Worm (Caenorhabditis elegans): ENCODE results near the gene Y45G5AM.6.
A peak's percentile ranks its signal among the peaks of the same experiment; 100 is the strongest.

Y45G5AM.6 gene

DNA sequence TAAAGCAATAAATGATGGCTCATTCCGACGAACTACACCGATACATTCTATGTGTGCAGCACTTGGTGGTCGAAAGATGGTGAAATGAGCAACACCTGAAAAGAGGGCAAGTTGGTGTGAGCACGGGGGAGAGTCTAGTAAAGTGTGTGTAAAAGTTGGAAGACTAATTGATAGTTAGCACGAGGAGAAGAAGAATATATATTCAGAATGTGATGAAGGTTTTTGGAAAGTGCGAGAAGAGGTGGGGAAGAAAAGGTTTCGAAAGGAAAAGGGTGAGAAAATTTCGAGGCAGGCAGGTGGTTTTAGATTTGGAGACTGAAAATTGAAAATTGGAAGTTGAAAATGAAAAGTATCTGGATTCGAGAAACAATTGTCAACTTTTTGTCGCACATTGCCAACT is at the start of gene Y45G5AM.6:
Gene Y45G5AM.6, minus strand, starts transcription at position 101 of the 400 bp plus-strand sequence.
- TF ChIP-seq W03F9.2 (tag; optimal IDR thresholded peaks at IDR 0.05) (no peak), dao-5 (tag; optimal IDR thresholded peaks at IDR 0.05) (no peak), him-1 (tag; optimal IDR thresholded peaks at IDR 0.05) (no peak)

DNA sequence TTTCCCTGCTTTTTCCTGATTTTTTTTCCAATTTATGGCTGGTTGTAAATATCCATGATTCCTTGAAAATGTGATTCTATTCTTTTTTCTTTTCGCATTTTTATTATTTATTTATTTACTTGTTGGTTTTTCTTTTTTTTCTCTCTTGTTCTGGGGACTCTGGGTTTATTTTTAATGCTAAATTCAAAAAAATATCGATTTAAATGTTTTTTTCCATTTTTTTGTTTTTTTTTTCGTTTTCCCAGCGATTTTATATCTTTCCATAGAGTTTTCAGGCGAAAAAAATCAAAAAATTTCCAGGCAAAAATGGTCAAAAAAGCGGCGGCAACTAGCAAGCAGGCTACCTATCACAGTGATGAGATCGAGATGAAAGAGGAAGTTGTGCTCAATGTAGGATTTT is 47.1 kb upstream of the Y45G5AM.6 start, which contains the start of gene rpac-40:
Gene rpac-40, plus strand, starts transcription at position 301 of the 400 bp plus-strand sequence.
- TF ChIP-seq dao-5 (tag; optimal IDR thresholded peaks at IDR 0.05) (no peak), W03F9.2 (tag; optimal IDR thresholded peaks at IDR 0.05) (no peak), him-1 (tag; optimal IDR thresholded peaks at IDR 0.05) (no peak)

DNA sequence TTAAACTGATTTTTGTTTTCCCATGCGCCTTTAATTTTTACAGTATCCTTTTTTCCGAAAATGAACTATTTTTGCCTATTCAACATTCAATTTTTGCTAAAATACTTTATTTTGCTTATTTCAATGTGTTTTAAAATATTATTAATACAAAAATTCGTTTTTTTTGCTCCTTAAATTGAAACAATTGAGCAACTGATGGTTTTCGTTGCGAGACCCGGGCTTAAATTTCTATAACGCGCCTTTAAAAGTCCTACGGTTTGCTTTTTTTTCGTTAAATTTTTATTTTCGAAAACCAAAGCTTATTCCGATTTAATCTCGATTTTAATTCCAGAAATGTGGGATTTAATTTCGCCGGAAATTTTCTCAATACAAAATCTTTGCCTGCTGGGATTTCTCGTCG is 43.2 kb upstream of the Y45G5AM.6 start, which contains the start of gene algn-5:
Gene algn-5, plus strand, starts transcription at position 295 of the 400 bp plus-strand sequence.
- no peak for TF ChIP-seq him-1 (tag; optimal IDR thresholded peaks at IDR 0.05)
- TF ChIP-seq W03F9.2 (tag; optimal IDR thresholded peaks at IDR 0.05): no peak
- TF ChIP-seq dao-5 (tag; optimal IDR thresholded peaks at IDR 0.05): no peak

DNA sequence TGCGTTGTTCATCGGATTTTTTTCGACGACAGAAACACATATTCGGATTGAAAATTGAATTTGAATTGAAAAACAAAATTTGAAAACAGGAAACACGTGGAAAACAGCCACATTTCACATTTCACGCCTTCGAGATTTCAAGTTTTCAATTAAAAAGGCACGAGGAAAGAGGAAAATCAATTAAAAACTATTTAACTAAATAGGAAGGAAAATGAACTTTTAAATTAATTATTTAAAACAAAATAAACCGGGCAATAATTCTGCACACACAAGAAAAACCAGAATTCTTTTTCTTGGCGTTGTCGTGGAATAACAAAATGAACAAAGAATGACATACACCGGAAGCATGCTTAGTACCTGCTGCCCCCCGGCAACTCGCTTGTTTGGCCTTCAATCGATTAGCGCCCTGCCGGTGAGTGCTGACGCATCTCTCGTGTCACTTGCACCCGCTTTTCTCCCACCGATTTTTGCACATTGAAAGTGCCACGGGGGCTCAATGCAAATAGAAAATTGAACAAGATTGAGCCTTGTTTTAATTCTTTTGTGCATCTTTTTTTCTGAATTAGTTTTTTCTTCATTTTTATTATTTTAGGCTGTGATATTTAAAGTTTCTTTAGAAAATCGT is 42.6 kb upstream of the Y45G5AM.6 start, which contains the start of gene Y45G5AM.9:
Gene Y45G5AM.9, minus strand, starts transcription at position 51 of the 625 bp plus-strand sequence.
- no peak for TF ChIP-seq dao-5 (tag; optimal IDR thresholded peaks at IDR 0.05)
- TF ChIP-seq W03F9.2 (tag; optimal IDR thresholded peaks at IDR 0.05): no peak
- peak; percentile 43 for TF ChIP-seq him-1 (tag; optimal IDR thresholded peaks at IDR 0.05)

DNA sequence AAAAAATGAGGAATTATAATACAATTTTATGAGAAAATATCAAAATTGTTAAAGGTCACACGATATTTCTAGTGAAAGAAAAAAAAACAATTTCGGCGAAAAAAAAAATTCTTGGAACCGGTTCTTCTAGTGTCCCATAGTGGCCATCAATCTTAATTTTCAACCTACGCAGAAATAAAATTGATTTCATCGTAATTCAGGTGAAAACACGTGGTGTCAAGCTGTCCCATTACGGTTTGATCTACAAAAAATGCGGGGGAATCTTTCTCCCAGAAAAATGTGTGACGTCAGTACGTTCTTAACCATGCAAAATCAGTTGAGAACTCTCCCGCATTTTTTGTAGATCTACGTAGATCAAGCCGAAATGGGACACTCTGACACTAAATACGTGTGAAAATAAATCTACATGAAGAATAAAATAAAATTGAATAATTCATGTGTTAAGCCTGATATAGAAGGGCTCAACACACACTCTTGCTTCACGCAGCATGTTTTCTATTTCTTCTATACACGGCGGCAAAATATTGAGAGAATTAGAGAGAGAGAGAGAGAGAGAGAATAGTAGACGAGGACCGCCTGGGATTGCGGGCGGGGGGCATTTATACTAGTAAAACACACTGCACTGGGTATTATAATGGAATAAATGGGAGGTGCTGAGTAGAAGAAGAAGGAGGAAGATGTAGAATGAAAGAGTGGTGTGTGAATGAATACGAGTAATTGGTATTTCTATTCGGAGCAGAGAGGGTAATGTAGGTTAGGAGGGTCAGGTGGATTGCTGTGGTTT is 40.8 kb upstream of the Y45G5AM.6 start:
- TF ChIP-seq dao-5 (tag; optimal IDR thresholded peaks at IDR 0.05) (no peak), him-1 (tag; optimal IDR thresholded peaks at IDR 0.05) (no peak), W03F9.2 (tag; optimal IDR thresholded peaks at IDR 0.05) (no peak)

DNA sequence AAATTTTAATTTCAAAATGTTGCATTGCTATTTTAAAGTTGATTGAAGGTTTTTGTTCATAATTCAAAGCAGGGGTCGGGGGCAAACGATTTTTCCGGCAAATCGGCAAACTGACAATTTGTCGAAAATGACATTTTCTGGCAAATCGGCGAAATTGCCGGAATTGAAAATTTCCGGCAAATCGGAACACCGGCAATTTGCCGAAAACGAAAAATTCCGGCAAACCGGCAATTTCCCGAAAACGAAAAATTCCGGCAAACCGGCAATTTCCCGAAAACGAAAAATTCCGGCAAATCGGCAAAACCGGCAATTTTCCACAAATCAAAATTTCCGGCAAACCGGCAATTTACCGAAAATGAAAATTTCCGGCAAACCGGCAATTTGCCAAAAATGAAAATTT is 38.1 kb upstream of the Y45G5AM.6 start:
- no peak for TF ChIP-seq W03F9.2 (tag; optimal IDR thresholded peaks at IDR 0.05)
- TF ChIP-seq dao-5 (tag; optimal IDR thresholded peaks at IDR 0.05): no peak
- TF ChIP-seq him-1 (tag; optimal IDR thresholded peaks at IDR 0.05): no peak

DNA sequence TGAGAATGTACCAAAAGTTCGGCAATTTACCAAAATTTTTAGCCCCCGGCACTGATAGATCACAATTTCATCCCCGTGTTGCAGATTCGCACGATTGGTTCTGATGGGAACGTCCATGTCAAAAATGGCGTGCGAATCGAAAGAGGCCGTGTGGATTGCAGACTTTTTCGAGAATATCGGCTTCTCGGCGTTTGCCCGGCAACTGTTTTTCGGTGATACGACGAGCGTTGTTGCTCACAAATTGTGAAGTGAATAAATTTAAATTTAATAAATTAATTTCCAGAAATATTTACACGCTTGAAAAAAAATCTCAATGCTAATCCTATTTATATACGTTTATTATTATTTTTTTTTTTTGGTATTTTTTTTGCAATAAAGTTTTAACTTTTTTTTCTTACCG is 37.5 kb upstream of the Y45G5AM.6 start:
- no peak for TF ChIP-seq dao-5 (tag; optimal IDR thresholded peaks at IDR 0.05)
- no peak for TF ChIP-seq him-1 (tag; optimal IDR thresholded peaks at IDR 0.05)
- TF ChIP-seq W03F9.2 (tag; optimal IDR thresholded peaks at IDR 0.05): no peak

DNA sequence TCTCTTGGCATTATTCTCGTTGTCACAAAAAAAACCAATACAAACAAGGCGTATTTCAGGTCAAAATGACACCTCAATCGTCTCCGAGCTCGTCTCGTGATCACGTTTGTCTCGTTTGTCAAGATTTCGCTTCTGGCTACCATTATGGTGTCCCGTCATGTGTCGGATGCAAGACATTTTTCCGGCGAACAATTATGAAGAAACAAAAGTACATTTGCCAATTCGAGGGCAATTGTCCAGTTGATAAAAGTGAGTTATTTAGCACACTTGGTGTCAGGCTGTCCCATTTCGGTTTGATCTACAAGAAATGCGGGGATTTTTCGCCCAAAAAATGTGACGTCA is 35.0 kb upstream of the Y45G5AM.6 start, which contains the start of gene nhr-114:
Gene nhr-114, plus strand, starts transcription at position 59 of the 342 bp plus-strand sequence.
- TF ChIP-seq him-1 (tag; optimal IDR thresholded peaks at IDR 0.05): no peak
- no peak for TF ChIP-seq W03F9.2 (tag; optimal IDR thresholded peaks at IDR 0.05)
- TF ChIP-seq dao-5 (tag; optimal IDR thresholded peaks at IDR 0.05): no peak

DNA sequence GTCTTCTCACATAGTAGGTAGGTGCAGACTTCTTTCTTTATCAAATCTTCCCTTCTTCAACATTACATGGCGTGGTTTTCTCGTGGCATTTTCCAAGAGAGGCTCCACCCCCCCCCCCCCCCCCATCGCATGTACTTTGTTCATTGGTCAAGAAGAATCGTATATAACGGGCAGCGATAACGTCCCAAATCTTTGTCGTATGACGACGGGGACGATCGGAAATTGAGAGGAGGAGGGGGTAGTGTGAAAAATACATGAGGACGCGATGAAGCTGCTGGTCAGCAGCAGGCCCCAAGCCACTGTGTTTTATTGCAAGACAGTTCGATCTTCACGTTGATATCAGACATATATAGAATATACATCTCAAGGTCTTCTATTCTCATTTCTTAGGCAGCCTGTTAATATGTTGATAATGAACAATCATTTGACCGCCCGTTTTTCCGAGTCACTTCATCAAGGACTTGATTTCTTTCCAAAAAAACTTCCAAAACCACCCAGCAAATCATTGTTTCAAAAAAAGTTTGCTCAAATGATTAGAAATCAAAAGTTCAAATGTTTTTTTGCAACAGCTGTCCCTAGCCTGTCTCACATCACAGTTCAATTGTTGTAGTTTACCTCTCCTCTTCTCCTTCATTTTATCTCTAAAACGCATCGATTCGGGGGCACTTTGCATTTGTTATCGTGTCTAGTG is 34.5 kb upstream of the Y45G5AM.6 start:
- TF ChIP-seq dao-5 (tag; optimal IDR thresholded peaks at IDR 0.05) (no peak), W03F9.2 (tag; optimal IDR thresholded peaks at IDR 0.05) (no peak), him-1 (tag; optimal IDR thresholded peaks at IDR 0.05) (no peak)

DNA sequence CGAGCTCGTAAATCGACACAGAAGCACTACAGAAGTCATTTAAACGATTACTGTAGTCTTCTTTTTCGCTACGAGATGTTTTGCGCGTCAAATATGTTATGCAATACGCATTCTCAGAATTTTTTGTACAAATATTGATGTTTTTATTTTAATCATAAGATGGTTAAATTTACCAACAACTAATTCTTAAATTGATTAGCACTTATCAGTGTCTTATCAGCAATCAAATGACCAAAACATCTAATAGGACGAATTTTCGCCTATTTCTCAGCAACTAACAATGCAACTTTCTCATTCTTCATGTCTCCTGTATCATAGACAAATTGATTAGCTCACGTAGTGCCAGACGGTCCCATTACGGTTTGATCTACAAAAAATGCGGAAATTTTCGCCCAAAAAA is 33.8 kb upstream of the Y45G5AM.6 start:
- TF ChIP-seq him-1 (tag; optimal IDR thresholded peaks at IDR 0.05) (no peak), W03F9.2 (tag; optimal IDR thresholded peaks at IDR 0.05) (no peak), dao-5 (tag; optimal IDR thresholded peaks at IDR 0.05) (no peak)

DNA sequence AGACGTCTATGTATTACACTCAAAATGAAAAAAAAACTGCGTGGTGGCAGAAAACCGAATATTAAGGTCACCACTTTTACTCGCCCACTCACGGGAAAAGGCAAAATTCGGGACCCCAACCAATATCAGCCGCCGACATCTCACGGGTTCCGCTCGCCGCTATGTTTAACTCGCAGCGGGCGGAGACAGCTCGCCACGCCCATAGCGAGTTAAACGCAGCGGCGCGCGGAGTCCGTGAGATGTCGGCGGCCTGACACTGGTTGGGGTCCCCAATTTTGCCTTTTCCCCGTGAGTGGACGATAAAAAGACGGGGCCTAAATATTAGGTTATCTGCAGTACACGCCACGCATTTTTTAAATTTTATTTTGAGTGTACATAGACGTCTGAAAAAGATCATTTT is 30.4 kb upstream of the Y45G5AM.6 start:
- TF ChIP-seq W03F9.2 (tag; optimal IDR thresholded peaks at IDR 0.05): no peak
- TF ChIP-seq dao-5 (tag; optimal IDR thresholded peaks at IDR 0.05): no peak
- no peak for TF ChIP-seq him-1 (tag; optimal IDR thresholded peaks at IDR 0.05)

DNA sequence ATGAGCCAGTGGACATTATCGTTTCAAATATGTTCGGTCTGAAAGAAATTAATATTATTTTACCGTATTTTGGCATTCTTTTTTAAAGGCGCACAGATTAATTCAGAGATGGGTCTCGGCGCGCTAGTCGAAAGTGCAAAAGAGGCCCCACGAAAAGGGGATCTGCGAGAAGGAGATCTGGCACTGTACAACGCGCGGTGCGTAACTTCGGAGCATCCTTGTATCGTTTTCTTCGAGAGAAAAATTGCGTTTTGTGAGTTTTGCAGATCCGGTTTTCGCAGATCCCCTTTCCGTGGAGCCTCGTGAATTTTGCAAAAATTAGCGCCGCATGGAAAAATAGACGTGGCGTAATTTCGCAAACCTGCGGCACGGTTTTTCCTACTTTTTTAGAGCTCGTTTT is 29.6 kb upstream of the Y45G5AM.6 start:
- TF ChIP-seq W03F9.2 (tag; optimal IDR thresholded peaks at IDR 0.05) (no peak), him-1 (tag; optimal IDR thresholded peaks at IDR 0.05) (no peak)

DNA sequence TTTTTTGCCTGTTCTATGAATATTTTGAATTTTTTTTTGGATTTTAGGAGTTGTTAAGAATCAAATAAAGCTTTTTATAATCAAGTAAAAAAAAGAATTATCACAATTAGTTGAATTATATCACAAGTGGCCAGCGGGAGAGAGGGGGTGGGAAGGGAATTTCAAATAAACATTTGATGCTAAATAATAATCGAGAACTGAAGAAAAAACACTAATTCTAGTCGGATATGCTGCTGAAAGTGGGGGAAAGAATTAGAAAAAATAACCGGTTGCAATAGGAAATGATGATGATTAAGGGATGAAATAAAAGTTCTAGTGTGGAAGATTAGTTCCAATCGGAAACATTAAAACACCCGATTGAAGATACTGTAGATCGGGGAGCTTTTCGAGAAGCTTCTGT is 29.2 kb upstream of the Y45G5AM.6 start:
- no peak for TF ChIP-seq dao-5 (tag; optimal IDR thresholded peaks at IDR 0.05)
- no peak for TF ChIP-seq him-1 (tag; optimal IDR thresholded peaks at IDR 0.05)
- no peak for TF ChIP-seq W03F9.2 (tag; optimal IDR thresholded peaks at IDR 0.05)

DNA sequence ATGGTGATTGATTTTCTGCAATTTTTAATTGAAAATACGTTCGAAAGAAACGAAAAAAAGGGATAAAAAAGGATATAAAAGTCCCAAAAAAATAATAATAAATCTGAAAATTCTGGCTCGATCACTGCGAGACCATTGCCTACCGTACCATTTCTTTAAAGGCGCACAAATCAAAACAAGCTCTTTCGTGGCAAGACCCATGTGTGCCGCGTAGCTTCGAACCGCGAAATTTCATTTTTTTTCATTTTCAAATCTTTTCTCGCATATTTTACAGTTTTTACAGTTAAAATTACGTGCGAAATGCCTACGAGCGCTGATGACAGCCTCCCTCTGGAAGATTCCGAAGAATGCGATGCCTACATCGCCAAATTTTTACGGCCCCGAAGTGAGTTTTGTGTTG is 23.5 kb upstream of the Y45G5AM.6 start, which contains the start of the genes coh-4 and pid-5:
Gene coh-4, minus strand, starts transcription at position 17 of the 400 bp plus-strand sequence.
Gene pid-5, plus strand, starts transcription at position 259 of the 400 bp plus-strand sequence.
- no peak for TF ChIP-seq him-1 (tag; optimal IDR thresholded peaks at IDR 0.05)
- TF ChIP-seq dao-5 (tag; optimal IDR thresholded peaks at IDR 0.05): no peak
- TF ChIP-seq W03F9.2 (tag; optimal IDR thresholded peaks at IDR 0.05): peak; percentile 24

Data from whole organism, L4/young adult.